Fruit fly (Drosophila melanogaster) whole organism: ENCODE results near the gene CG32023.

Experiments used
- CG8478 ChIP-seq: fragments of >200 bp; optimal IDR thresholded peaks from 2 replicates; lab custom pipeline; 2018; ENCODE audit warnings: inconsistent platforms
- Dll ChIP-seq: fragments of >200 bp; optimal IDR thresholded peaks from 2 replicates; lab custom pipeline; 2017
- EcR ChIP-seq, 2 experiments: fragments of >200 bp; optimal IDR thresholded peaks; 2 replicates each; lab custom pipeline; 2017; ENCODE audit warnings: missing biosample characterization in 2 of 2, missing genetic modification characterization in 2 of 2, missing genetic modification reagents in 2 of 2
- pan ChIP-seq: fragments of >200 bp; optimal IDR thresholded peaks from 2 replicates; lab custom pipeline; 2017
- psq ChIP-seq: fragments of >200 bp; optimal IDR thresholded peaks from 2 replicates; lab custom pipeline; 2017
- usp ChIP-seq: fragments of >200 bp; optimal IDR thresholded peaks from 2 replicates; lab custom pipeline; 2017; ENCODE audit warnings: missing biosample characterization, missing genetic modification characterization, mixed read lengths

Gene CG32023

DNA sequence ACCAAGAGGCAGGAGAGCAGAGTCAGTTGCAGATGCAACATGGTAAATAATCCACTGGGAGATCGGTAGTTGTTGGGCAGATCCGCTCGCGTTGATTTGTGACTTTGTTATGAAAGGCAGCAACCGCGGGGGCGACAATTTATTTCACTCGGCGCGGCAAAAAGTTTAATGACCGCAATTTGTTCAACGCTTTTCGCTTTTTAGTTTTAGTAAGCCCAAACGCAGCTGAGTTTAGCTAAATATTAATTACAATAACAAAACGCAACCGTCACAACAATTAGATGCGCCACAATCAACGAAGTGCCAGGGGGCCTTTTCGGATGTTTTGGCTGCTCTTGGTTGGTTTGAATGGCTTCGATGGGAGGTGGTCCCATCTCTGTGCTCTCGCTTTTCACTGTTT is 3.5 kb downstream of the CG32023 start, which contains the start of gene CG13310:
Gene CG13310 (minus strand): TSS at position 101 of the 400 bp plus-strand sequence.
- TF ChIP-seq Dll (lab: Kevin White, UChicago) (no peak), EcR (GFP tag; optimal IDR thresholded peaks at IDR 0.05; lab: Kevin White, UChicago) (no peak), pan (lab: Kevin White, UChicago) (no peak), CG8478 (lab: Kevin White, UChicago) (no peak), psq (no peak), usp (no peak)

DNA sequence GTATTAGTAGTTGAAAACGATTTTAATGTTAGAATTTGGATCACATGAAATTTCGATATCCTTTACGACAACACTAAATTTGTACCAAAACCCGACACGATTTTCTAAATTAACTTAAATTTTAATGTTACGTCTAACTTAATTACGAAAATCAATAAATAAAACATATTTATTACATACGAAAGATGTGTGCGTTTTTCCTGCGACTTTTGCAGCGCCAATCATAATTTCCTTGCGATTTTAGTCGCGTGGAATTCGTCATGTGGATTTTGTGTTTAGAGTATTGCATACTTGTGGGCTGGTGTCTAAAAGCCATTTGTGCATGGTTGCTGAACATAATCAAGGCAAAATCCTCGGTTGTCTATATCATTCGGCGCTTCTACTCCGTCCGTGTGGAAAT is 5.4 kb downstream of the CG32023 start:
- TF ChIP-seq CG8478 (lab: Kevin White, UChicago) (no peak), EcR (GFP tag; optimal IDR thresholded peaks at IDR 0.05; lab: Kevin White, UChicago) (no peak), psq (no peak), pan (lab: Kevin White, UChicago) (no peak), usp (no peak), Dll (lab: Kevin White, UChicago) (no peak)

DNA sequence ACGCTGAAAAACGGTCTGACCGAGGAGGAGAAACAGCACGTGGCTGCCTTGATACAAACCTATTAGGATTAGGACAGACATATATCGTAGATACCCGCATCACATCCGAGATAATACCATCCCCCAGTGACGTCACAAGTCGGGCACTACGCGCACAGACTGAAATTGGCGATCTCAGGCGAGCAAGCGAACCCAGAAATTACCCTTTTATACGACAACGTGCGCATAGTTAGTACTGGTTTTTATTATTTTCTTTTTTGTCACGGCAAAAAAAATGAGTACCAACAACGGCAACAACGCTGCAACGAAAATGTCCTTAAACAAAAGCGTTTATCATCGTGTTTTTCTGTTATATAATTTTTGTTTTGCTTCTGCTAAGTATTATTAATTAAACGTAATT is 5.9 kb downstream of the CG32023 start:
- TF ChIP-seq EcR (GFP tag; optimal IDR thresholded peaks at IDR 0.05; lab: Kevin White, UChicago) (no peak), Dll (lab: Kevin White, UChicago) (no peak), psq (no peak), CG8478 (lab: Kevin White, UChicago) (no peak), usp (no peak), pan (lab: Kevin White, UChicago) (no peak)

DNA sequence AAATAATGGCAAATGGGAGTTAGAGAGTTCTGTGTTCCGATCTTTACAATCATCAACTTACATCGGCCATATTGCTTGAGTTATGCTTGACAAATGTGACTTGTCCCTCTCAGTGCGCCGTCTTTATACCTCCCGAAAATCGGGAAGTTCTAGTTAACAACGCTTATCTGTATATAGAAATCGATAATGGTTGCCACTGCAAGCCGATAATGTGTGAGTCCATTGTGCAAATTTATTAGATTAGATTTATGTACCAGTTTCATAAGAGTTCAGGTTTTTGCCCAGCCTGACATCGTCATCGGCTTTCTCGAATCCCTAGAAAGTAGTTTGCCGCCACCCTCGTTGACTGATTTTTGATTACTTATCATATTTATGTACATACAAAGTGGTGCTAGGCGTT is 15.5 kb downstream of the CG32023 start, which contains the start of gene Acbp5:
Gene Acbp5 (minus strand): TSS at position 101 of the 400 bp plus-strand sequence.
- TF ChIP-seq Dll (lab: Kevin White, UChicago) (no peak), CG8478 (lab: Kevin White, UChicago) (no peak), pan (lab: Kevin White, UChicago) (no peak), EcR (GFP tag; optimal IDR thresholded peaks at IDR 0.05; lab: Kevin White, UChicago) (no peak), psq (no peak), usp (no peak)

DNA sequence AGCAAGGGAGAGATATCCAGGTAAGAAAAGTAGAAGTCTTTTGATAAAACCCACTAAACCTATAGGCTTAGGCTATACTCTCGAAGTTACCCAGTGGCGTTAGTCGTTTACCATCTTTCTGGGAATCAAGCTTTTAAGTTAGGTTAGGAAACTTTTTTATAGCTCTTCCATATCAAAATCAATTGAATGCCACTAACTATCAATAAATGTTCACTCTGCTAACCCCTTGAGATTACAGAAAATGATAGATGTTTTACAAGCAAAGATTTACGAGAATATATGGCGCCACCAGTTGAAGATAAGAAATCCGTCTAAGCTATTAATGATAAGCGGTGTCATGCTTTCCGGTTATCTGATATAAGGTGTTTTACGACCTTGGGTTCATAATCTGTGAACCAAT is 16.3 kb downstream of the CG32023 start:
- TF ChIP-seq pan (lab: Kevin White, UChicago) = no peak
- no peak for TF ChIP-seq usp
- TF ChIP-seq psq = no peak
- no peak for TF ChIP-seq EcR (GFP tag; optimal IDR thresholded peaks at IDR 0.05; lab: Kevin White, UChicago)
- no peak for TF ChIP-seq Dll (lab: Kevin White, UChicago)
- TF ChIP-seq CG8478 (lab: Kevin White, UChicago) = no peak

DNA sequence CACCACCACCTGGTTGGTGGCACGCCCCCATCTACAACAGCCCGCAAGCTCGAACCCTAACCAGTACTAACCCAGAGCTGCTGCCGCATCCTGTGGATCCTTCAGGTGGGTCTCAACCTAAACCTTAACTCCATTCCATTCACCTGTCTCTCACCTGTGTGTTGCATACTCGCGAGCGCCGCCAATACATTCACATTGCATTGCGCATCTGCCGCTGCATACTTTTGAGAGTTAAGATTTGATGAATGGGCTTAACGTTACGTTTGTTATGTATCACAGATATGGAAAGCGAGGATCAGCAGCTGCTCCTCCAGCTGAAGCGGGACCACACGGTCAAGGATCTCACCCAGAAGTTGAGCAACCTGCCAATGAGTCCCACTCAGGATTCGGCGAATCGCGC is 16.7 kb downstream of the CG32023 start:
- no peak for TF ChIP-seq pan (lab: Kevin White, UChicago)
- no peak for TF ChIP-seq CG8478 (lab: Kevin White, UChicago)
- TF ChIP-seq usp = no peak
- TF ChIP-seq EcR (GFP tag; optimal IDR thresholded peaks at IDR 0.05; lab: Kevin White, UChicago) = no peak
- TF ChIP-seq Dll (lab: Kevin White, UChicago) = no peak
- TF ChIP-seq psq = no peak

DNA sequence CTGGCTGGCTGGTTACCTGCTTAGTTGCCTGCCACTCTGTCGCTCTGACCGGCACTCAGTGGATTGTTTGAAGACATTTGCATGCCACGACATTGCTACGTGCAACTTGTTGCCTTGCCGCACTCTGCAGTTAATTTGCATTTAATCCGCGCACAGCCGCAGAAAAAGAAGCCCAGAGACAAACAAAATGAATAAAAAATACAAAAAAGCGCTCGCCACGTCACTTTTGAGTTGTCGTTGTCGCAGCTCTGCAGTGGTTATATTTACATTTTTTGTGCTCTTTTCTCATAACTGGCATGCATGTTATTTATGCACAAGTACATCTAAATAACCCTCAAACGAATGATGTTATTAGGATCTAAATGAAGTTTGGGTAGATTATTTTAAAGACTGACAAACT is 20.7 kb downstream of the CG32023 start:
- TF ChIP-seq CG8478 (lab: Kevin White, UChicago) (no peak), pan (lab: Kevin White, UChicago) (no peak), psq (no peak), EcR (GFP tag; optimal IDR thresholded peaks at IDR 0.05; lab: Kevin White, UChicago) (no peak), usp (no peak), Dll (lab: Kevin White, UChicago) (no peak)

DNA sequence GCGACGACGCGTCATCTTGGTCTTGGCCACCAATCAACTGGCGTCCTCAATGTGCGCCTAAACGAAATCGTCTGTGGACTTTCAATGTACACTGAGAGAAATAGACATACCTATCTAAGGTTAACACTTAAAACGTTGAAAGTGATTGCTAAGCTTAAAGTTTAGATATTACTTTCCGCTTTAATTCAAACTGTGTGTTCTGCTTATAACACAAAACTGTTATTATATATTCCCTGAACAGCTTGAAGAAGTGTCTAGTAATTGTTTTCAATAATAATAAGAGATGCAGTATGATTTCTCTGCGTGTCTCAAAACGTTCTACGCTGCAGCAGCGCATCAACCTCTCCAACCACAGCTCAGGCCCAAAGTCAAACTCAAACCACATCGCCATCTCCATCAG is 22.0 kb downstream of the CG32023 start:
- TF ChIP-seq psq (no peak), EcR (GFP tag; optimal IDR thresholded peaks at IDR 0.05; lab: Kevin White, UChicago) (no peak), CG8478 (lab: Kevin White, UChicago) (no peak), Dll (lab: Kevin White, UChicago) (no peak), usp (no peak)

DNA sequence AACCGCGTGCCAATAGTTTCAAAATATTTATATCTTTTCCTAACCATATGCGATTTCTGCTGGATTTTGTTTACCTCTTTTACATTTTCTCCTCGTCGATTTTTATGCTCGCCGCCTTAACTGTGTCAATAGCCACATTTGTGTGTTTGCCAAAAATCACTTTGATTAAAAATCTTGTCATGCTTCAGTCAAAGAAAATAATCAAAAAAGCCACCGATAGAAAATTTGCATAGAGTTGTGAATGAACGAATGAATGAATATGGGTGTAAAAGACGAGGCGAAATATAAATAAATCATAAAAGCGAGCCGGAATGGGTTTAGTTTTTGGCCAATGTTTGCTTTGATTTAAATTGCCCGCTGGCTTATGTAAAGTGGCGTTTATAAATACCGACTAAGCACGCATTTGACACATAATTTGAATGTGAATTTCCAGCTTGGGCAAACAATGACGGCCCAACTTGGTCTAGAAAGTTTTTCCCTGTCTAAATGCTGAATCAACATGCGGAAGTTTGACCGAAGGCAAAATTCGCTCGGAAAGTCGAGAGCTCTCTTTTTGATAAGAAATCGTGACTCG is 23.2 kb downstream of the CG32023 start:
- TF ChIP-seq usp = no peak
- TF ChIP-seq Dll (lab: Kevin White, UChicago) = no peak
- no peak for TF ChIP-seq CG8478 (lab: Kevin White, UChicago)
- TF ChIP-seq EcR (GFP tag; optimal IDR thresholded peaks at IDR 0.05; lab: Kevin White, UChicago) = no peak
- no peak for TF ChIP-seq pan (lab: Kevin White, UChicago)
- TF ChIP-seq psq = no peak

DNA sequence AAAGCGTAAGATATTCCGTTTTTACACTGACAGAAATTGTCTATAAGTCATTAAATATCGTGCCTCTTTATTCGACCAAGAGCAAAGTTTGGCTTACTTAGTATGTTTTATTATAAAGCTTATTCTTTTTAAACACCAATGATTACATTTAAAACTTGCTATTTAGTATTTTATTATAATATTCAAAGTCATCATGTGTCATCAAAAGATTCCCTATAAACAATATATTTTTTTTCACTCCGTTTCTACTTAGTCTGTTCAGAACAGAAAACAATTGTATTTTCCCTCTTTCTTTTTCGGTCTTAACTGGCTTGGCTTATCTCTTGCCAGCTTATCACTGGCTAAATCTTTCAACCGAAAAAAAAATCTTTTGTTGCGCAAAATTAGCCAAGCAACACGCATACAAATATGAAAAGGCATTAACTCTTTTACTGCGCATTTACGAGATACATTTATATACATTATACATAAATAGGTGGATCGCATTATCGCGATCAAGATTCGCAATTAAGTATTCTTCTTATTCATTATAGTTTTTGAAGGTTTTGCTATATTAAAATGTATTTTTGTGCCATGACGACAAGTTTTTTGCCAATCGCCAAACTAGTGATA is 26.6 kb downstream of the CG32023 start:
- no peak for TF ChIP-seq pan (lab: Kevin White, UChicago)
- no peak for TF ChIP-seq psq
- TF ChIP-seq usp = no peak
- no peak for TF ChIP-seq Dll (lab: Kevin White, UChicago)

DNA sequence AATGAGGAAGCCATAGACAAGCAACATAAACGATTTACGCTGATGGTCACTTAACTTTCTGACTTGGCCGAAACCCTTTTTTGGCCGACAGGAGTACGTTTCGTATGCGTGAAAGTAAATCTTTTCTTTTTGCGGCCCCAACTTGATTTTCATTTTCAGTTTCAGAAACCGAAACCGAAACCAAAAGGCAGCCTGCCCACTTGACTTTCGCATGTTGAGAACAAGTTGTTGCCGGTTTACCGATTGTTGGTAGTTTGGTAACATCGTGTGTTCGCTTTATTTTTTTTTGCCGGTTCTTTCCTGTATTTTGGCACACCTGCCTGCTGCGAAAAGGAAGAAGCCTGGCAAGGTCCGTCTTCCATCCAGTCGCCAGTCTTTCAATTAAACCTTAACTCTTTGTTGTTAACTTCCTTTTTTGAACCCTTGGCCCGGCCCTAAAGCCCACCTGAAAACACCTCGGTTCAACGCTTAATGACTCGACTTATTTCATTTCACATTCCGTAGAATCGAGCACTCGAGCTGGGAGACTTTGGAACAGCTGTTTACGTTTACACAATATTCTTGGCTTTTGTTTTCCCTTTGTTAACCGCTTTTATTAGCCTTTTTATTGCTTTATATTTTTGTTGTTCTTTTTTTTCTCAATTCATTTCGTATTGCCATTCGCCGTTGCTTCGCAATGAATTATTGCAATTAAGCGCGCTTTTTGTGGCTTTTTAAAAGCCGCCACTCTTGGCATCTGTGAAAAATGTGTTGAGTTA is 28.8 kb downstream of the CG32023 start:
- no peak for TF ChIP-seq EcR (GFP tag; optimal IDR thresholded peaks at IDR 0.05; lab: Kevin White, UChicago)
- TF ChIP-seq psq = no peak
- no peak for TF ChIP-seq usp
- no peak for TF ChIP-seq CG8478 (lab: Kevin White, UChicago)
- TF ChIP-seq Dll (lab: Kevin White, UChicago) = no peak
- TF ChIP-seq pan (lab: Kevin White, UChicago) = no peak

DNA sequence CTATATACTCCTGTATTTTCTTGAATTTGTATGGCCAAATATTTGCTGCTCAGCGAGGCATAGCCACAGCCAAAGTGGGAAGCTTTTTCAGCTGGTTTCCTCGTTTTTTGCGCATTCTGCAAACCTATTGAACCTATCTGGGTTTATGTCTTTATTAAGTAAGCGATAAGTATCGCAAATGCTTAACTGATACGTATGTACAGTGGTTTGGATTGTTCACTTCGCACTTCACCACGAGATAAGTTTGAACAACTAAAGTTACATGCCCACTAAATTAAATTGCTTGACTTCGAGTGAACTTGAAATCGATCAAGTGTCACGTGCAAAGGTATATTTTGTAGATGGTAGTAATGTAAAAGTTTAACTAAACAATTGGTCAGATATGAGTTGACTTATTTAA is 30.3 kb downstream of the CG32023 start:
- TF ChIP-seq psq (no peak), usp (no peak), Dll (lab: Kevin White, UChicago) (no peak), EcR (GFP tag; optimal IDR thresholded peaks at IDR 0.05; lab: Kevin White, UChicago) (no peak), pan (lab: Kevin White, UChicago) (no peak), CG8478 (lab: Kevin White, UChicago) (no peak)
